Worm (Caenorhabditis elegans): ENCODE data around the gene K11H12.7.

- TF ChIP-seq ets-5 (GFP tag; IDR thresholded peaks at IDR 0.05) (no peak), jun-1 (tag; optimal IDR thresholded peaks at IDR 0.05) (no peak), lin-39 (tag; optimal IDR thresholded peaks at IDR 0.05) (no peak), dpl-1 (GFP tag; optimal IDR thresholded peaks at IDR 0.05) (no peak), nhr-28 (tag; optimal IDR thresholded peaks at IDR 0.05) (no peak), ceh-63 (GFP tag; optimal IDR thresholded peaks at IDR 0.05) (no peak), lin-13 (GFP tag; optimal IDR thresholded peaks at IDR 0.05) (no peak), ztf-4 (tag; optimal IDR thresholded peaks at IDR 0.05) (no peak)
These were observed 19.4 kb downstream of the K11H12.7 start for ce11 chrIV:684748-685147.

Measured in whole organism, L1 larva.